Fruit fly (Drosophila melanogaster) whole organism, embryonic: ENCODE measurements around the gene Rab5.

ENCODE experiments used
- Awh ChIP-seq: fragments of 200-800 bp; sonication (Bioruptor generic); IDR thresholded peaks from 2 replicates; pipeline ENCODE4, ENCODE4 v1.3.6; 2022; ENCODE audit warnings: missing biosample characterization, missing genetic modification characterization
- CG11504 ChIP-seq: fragments of 200-800 bp; sonication (Bioruptor generic); optimal IDR thresholded peaks from 3 replicates; lab custom pipeline; 2019; ENCODE audit warnings: missing biosample characterization, mild to moderate bottlenecking, missing genetic modification characterization, moderate library complexity
- CG11696 ChIP-seq: fragments of 200-800 bp; sonication (Bioruptor generic); IDR thresholded peaks from 2 replicates; pipeline ENCODE4 v1.3.6; 2022; ENCODE audit warnings: missing biosample characterization, missing genetic modification characterization
- CG14667 ChIP-seq: fragments of 200-800 bp; sonication (Bioruptor generic); IDR thresholded peaks from 2 replicates; pipeline ENCODE4 v1.3.6; 2022; ENCODE audit warnings: missing biosample characterization, missing genetic modification characterization
- CG17328 ChIP-seq: fragments of 200-800 bp; sonication (Bioruptor generic); IDR thresholded peaks from 2 replicates; pipeline ENCODE4 v1.3.6; 2022; ENCODE audit warnings: missing biosample characterization, missing genetic modification characterization
- CG18599 ChIP-seq: fragments of 200-800 bp; sonication (Bioruptor generic); optimal IDR thresholded peaks from 3 replicates; lab custom pipeline; 2017; ENCODE audit warnings: missing biosample characterization, missing genetic modification characterization, mild to moderate bottlenecking, moderate library complexity, missing genetic modification reagents
- CG32532 ChIP-seq: fragments of 200-800 bp; sonication (Bioruptor generic); IDR thresholded peaks from 2 replicates; pipeline ENCODE4 v1.3.6; 2022; ENCODE audit warnings: missing biosample characterization, missing genetic modification characterization
- CG32772 ChIP-seq: fragments of 200-800 bp; sonication (Bioruptor generic); IDR thresholded peaks from 2 replicates; pipeline ENCODE4 v1.3.6; 2022; ENCODE audit warnings: missing biosample characterization, missing genetic modification characterization
- CG9817 ChIP-seq: fragments of 200-800 bp; sonication (Bioruptor generic); optimal IDR thresholded peaks from 2 replicates; lab custom pipeline; 2018; ENCODE audit warnings: missing biosample characterization, mild to moderate bottlenecking, missing genetic modification characterization, moderate library complexity
- CkIIα-i1 ChIP-seq: fragments of 200-800 bp; sonication (Bioruptor generic); IDR thresholded peaks from 2 replicates; pipeline ENCODE4 v1.3.6; 2022; ENCODE audit warnings: missing biosample characterization, missing genetic modification characterization
- Elba2 ChIP-seq: fragments of 200-800 bp; sonication (Bioruptor generic); optimal IDR thresholded peaks from 3 replicates; lab custom pipeline; 2016; ENCODE audit warnings: missing biosample characterization, missing genetic modification characterization
- Ets65A ChIP-seq: fragments of 200-800 bp; sonication (Bioruptor generic); peaks from one replicate; lab custom pipeline; 2016; ENCODE audit warnings: missing biosample characterization, missing genetic modification characterization
- Fer1 ChIP-seq: fragments of 200-800 bp; sonication (Bioruptor generic); optimal IDR thresholded peaks from 2 replicates; lab custom pipeline; 2017; ENCODE audit warnings: missing biosample characterization, mild to moderate bottlenecking, missing genetic modification characterization
- H15 ChIP-seq: fragments of 200-800 bp; sonication (Bioruptor generic); IDR thresholded peaks from 3 replicates; pipeline ENCODE4 v1.3.6; 2022; ENCODE audit warnings: missing biosample characterization, missing genetic modification characterization
- Hmr ChIP-seq: fragments of 200-800 bp; sonication (Bioruptor generic); optimal IDR thresholded peaks from 3 replicates; lab custom pipeline; 2017; ENCODE audit warnings: mild to moderate bottlenecking, missing biosample characterization, missing genetic modification reagents, missing genetic modification characterization
- Kr ChIP-seq: fragments of 200-800 bp; sonication (Bioruptor generic); optimal IDR thresholded peaks from 2 replicates; lab custom pipeline; 2017; ENCODE audit warnings: missing biosample characterization, mild to moderate bottlenecking, missing genetic modification characterization
- Lim3 ChIP-seq: fragments of 200-800 bp; sonication (Bioruptor generic); IDR thresholded peaks from 2 replicates; pipeline ENCODE4 v1.3.6; 2022; ENCODE audit warnings: missing biosample characterization, missing genetic modification characterization
- Meics ChIP-seq: fragments of 200-800 bp; sonication (Bioruptor generic); optimal IDR thresholded peaks from 2 replicates; lab custom pipeline; 2017; ENCODE audit warnings: missing biosample characterization, mild to moderate bottlenecking, missing genetic modification characterization
- NC2β ChIP-seq: fragments of 200-800 bp; sonication (Bioruptor generic); optimal IDR thresholded peaks from 2 replicates; lab custom pipeline; 2016; ENCODE audit warnings: missing biosample characterization, missing genetic modification characterization
- Pdp1 ChIP-seq, 2 experiments: fragments of 200-800 bp; sonication (Bioruptor generic); optimal IDR thresholded peaks; 3 replicates each; lab custom pipeline; 2016; ENCODE audit warnings: missing biosample characterization in 2 of 2, missing genetic modification characterization in 2 of 2, mild to moderate bottlenecking in 1 of 2, moderate library complexity in 1 of 2
- Ptx1 ChIP-seq: fragments of 200-800 bp; sonication (Bioruptor generic); IDR thresholded peaks from 2 replicates; pipeline ENCODE4 v1.3.6; 2022; ENCODE audit warnings: missing biosample characterization, missing genetic modification characterization
- Rfx ChIP-seq: fragments of 200-800 bp; sonication (Bioruptor generic); IDR thresholded peaks from 2 replicates; pipeline ENCODE4 v1.3.6; 2022; ENCODE audit warnings: missing biosample characterization, missing genetic modification characterization
- Sox102F ChIP-seq: fragments of 200-800 bp; sonication (Bioruptor generic); optimal IDR thresholded peaks from 2 replicates; lab custom pipeline; 2018; ENCODE audit warnings: missing biosample characterization, mild to moderate bottlenecking, missing genetic modification characterization, moderate library complexity
- Ssrp ChIP-seq: fragments of 200-800 bp; sonication (Bioruptor generic); optimal IDR thresholded peaks from 2 replicates; lab custom pipeline; 2018; ENCODE audit warnings: missing biosample characterization, mild to moderate bottlenecking, missing genetic modification characterization, moderate library complexity
- amos ChIP-seq: fragments of 200-800 bp; sonication (Bioruptor generic); IDR thresholded peaks from 2 replicates; pipeline ENCODE4 v1.3.6; 2022; ENCODE audit warnings: missing biosample characterization, missing genetic modification characterization; ENCODE audit not compliant: partially characterized antibody
- ara ChIP-seq: fragments of 200-800 bp; sonication (Bioruptor generic); IDR thresholded peaks from 2 replicates; pipeline ENCODE4 v1.3.6; 2022; ENCODE audit warnings: missing biosample characterization, missing genetic modification characterization
- ase ChIP-seq: fragments of 200-800 bp; sonication (Bioruptor generic); IDR thresholded peaks from 3 replicates; pipeline ENCODE4 v1.3.6; 2022; ENCODE audit warnings: missing biosample characterization, missing genetic modification characterization
- chinmo ChIP-seq: fragments of 200-800 bp; sonication (Bioruptor generic); IDR thresholded peaks from 4 replicates; pipeline ENCODE4 v1.3.6; 2022; ENCODE audit warnings: missing biosample characterization, missing genetic modification characterization; ENCODE audit not compliant: partially characterized antibody
- ci ChIP-seq: fragments of 200-800 bp; sonication (Bioruptor generic); IDR thresholded peaks from 3 replicates; pipeline ENCODE4 v1.3.6; 2022; ENCODE audit warnings: missing biosample characterization, missing genetic modification characterization
- dysf ChIP-seq: fragments of 200-800 bp; sonication (Bioruptor generic); IDR thresholded peaks from 3 replicates; pipeline ENCODE4 v1.3.6; 2022; ENCODE audit warnings: missing biosample characterization, missing genetic modification characterization
- esg ChIP-seq: fragments of 200-800 bp; sonication (Bioruptor generic); conservative IDR thresholded peaks from 2 replicates; pipeline ENCODE4 v1.3.6; 2022; ENCODE audit warnings: missing biosample characterization, missing genetic modification characterization
- fd3F ChIP-seq: fragments of 200-800 bp; sonication (Bioruptor generic); optimal IDR thresholded peaks from 2 replicates; lab custom pipeline; 2018; ENCODE audit warnings: missing biosample characterization, mild to moderate bottlenecking, missing genetic modification characterization, moderate library complexity
- grn ChIP-seq: fragments of 200-800 bp; sonication (Bioruptor generic); optimal IDR thresholded peaks from 3 replicates; lab custom pipeline; 2017; ENCODE audit warnings: missing biosample characterization, missing genetic modification characterization
- gsb-n ChIP-seq: fragments of 200-800 bp; sonication (Bioruptor generic); optimal IDR thresholded peaks from 3 replicates; lab custom pipeline; 2018; ENCODE audit warnings: missing biosample characterization, mild to moderate bottlenecking, missing genetic modification characterization
- hkb ChIP-seq, 2 experiments: fragments of 200-800 bp in 1 of 2; fragments of >200 bp in 1 of 2; sonication (Bioruptor generic) in 1 of 2; IDR thresholded peaks in 1 of 2; optimal IDR thresholded peaks in 1 of 2; 2 replicates each; pipeline versions ENCODE4 v1.3.6 to Lab custom; 2017 to 2022; ENCODE audit warnings: missing biosample characterization in 1 of 2, missing genetic modification characterization in 1 of 2
- ind ChIP-seq: fragments of 200-800 bp; sonication (Bioruptor generic); optimal IDR thresholded peaks from 3 replicates; lab custom pipeline; 2016; ENCODE audit warnings: missing biosample characterization, missing genetic modification characterization
- kah ChIP-seq: fragments of 200-800 bp; sonication (Bioruptor generic); optimal IDR thresholded peaks from 2 replicates; lab custom pipeline; 2018; ENCODE audit warnings: missing biosample characterization, mild to moderate bottlenecking, missing genetic modification characterization
- klu ChIP-seq: fragments of 200-800 bp; sonication (Bioruptor generic); IDR thresholded peaks from 2 replicates; pipeline ENCODE4 v1.3.6; 2022; ENCODE audit warnings: missing biosample characterization, missing genetic modification characterization
- lov ChIP-seq, 2 experiments: fragments of 200-800 bp in 1 of 2; fragments of >200 bp in 1 of 2; sonication (Bioruptor generic) in 1 of 2; IDR thresholded peaks in 1 of 2; optimal IDR thresholded peaks in 1 of 2; 2 replicates in 1 of 2; 3 replicates in 1 of 2; pipeline versions ENCODE4 v1.3.6 to Lab custom; 2017 to 2022; ENCODE audit warnings: missing biosample characterization in 1 of 2, missing genetic modification characterization in 1 of 2
- nerfin-2 ChIP-seq: fragments of 200-800 bp; sonication (Bioruptor generic); IDR thresholded peaks from 2 replicates; pipeline ENCODE4 v1.3.6; 2022; ENCODE audit warnings: missing biosample characterization, missing genetic modification characterization; ENCODE audit not compliant: partially characterized antibody
- otp ChIP-seq: fragments of 200-800 bp; sonication (Bioruptor generic); IDR thresholded peaks from 3 replicates; pipeline ENCODE4, ENCODE4 v1.3.6; 2022; ENCODE audit warnings: missing biosample characterization, missing genetic modification characterization
- pan ChIP-seq, 4 experiments: fragments of >200 bp in 3 of 4; fragments of 200-800 bp in 1 of 4; sonication (Bioruptor generic) in 1 of 4; optimal IDR thresholded peaks in 3 of 4; IDR thresholded peaks in 1 of 4; 2 replicates each; pipeline versions ENCODE4 v1.3.6 to Lab custom; 2017 to 2022; ENCODE audit warnings: missing biosample characterization in 2 of 4, missing genetic modification characterization in 2 of 4, mixed read lengths in 1 of 4
- row ChIP-seq: fragments of 200-800 bp; sonication (Bioruptor generic); IDR thresholded peaks from 3 replicates; pipeline ENCODE4 v1.3.6; 2022; ENCODE audit warnings: missing biosample characterization, missing genetic modification characterization
- sens ChIP-seq: fragments of 200-800 bp; sonication (Bioruptor generic); peaks from one replicate; lab custom pipeline; 2016; ENCODE audit warnings: missing biosample characterization, missing genetic modification characterization
- sisA ChIP-seq: fragments of 200-800 bp; sonication (Bioruptor generic); IDR thresholded peaks from 2 replicates; pipeline ENCODE4 v1.3.6; 2022; ENCODE audit warnings: missing biosample characterization, missing genetic modification characterization
- tap ChIP-seq: fragments of 200-800 bp; optimal IDR thresholded peaks from 3 replicates; lab custom pipeline; 2019; ENCODE audit warnings: missing biosample characterization, mild to moderate bottlenecking, missing genetic modification characterization, moderate library complexity
- ttk ChIP-seq: fragments of 200-800 bp; sonication (Bioruptor generic); IDR thresholded peaks from 2 replicates; pipeline ENCODE4 v2.1.2; 2022; ENCODE audit warnings: missing biosample characterization, missing genetic modification characterization
- z ChIP-seq: fragments of 200-800 bp; sonication (Bioruptor generic); IDR thresholded peaks from 3 replicates; pipeline ENCODE4 v1.3.6; 2022; ENCODE audit warnings: missing biosample characterization, missing genetic modification characterization
- zen ChIP-seq: fragments of 200-800 bp; sonication (Bioruptor generic); optimal IDR thresholded peaks from 3 replicates; lab custom pipeline; 2018; ENCODE audit warnings: missing biosample characterization, mild to moderate bottlenecking, missing genetic modification characterization, moderate library complexity

Gene Rab5

DNA sequence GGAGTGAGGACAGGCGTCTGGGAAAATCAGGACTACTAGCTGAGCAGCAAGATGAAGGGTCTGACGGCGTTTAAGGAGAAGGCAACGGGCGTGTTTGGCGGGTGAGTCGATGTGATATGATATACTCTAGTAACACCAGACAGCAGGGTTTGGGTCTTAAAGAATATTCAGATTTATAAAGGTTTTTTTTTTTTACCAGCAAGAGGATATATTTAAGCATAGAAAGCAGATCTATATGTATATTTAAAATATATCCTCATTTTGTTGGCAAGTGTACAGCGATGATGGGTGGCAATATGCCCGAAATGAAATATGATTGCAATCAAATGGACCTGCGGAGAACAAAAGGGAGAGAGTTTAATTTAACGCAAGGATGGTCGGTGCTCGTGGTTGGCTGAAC is 37.1 kb upstream of the Rab5 start (continued):
- TF ChIP-seq Elba2 (no peak), lov (optimal IDR thresholded peaks at IDR 0.05; lab: Kevin White, UChicago) (no peak), lov (GFP tag; IDR thresholded peaks at IDR 0.05; lab: Robert Waterston, UW) (peak; percentile 57; the same call in 1 of the 3 replicates), Rfx (GFP tag; lab: Robert Waterston, UW) (peak; percentile 35; the same call in 1 of the 2 replicates), ci (GFP tag; lab: Robert Waterston, UW) (0 out of 3 replicates have a peak, but pooled peaks have one; percentile 20), Meics (no peak), gsb-n (tag; lab: Kevin White, UChicago) (no peak), tap (tag; lab: Kevin White, UChicago) (no peak), H15 (GFP tag; lab: Robert Waterston, UW) (0 out of 3 replicates have a peak, but pooled peaks have one; percentile 43), pan (optimal IDR thresholded peaks at IDR 0.05; lab: Kevin White, UChicago) (no peak), pan (GFP tag; optimal IDR thresholded peaks at IDR 0.05 in 1 of 2, IDR thresholded peaks at IDR 0.05 in 1 of 2) (peak in 1 of 2 experiments; percentile 42), Pdp1 (GFP tag; optimal IDR thresholded peaks at IDR 0.05; lab: Kevin White, UChicago) (no peak), klu (no peak), amos (no peak), kah (no peak), Ssrp (tag; lab: Kevin White, UChicago) (peak; percentile 14), hkb (optimal IDR thresholded peaks at IDR 0.05; lab: Kevin White, UChicago) (no peak), hkb (GFP tag; IDR thresholded peaks at IDR 0.05; lab: Robert Waterston, UW) (peak; percentile 50), CkIIα-i1 (GFP tag; lab: Robert Waterston, UW) (no peak), CG11696 (GFP tag; lab: Robert Waterston, UW) (no peak), NC2β (GFP tag; lab: Kevin White, UChicago) (no peak), CG17328 (GFP tag; lab: Robert Waterston, UW) (peak; percentile 46; the same call in 1 of the 2 replicates), Hmr (GFP tag; lab: Kevin White, UChicago) (peak; percentile 8), CG14667 (GFP tag; lab: Robert Waterston, UW) (0 out of 2 replicates have a peak, but pooled peaks have one; percentile 20), Ptx1 (GFP tag; lab: Robert Waterston, UW) (peak; percentile 57), Lim3 (no peak), CG18599 (GFP tag; lab: Kevin White, UChicago) (peak; percentile 60), ase (GFP tag; lab: Robert Waterston, UW) (no peak), row (GFP tag; lab: Robert Waterston, UW) (peak; percentile 48; the same call in 2 of the 3 replicates), chinmo (GFP tag; lab: Robert Waterston, UW) (no peak), sens (GFP tag; lab: Kevin White, UChicago) (peak; percentile 72), Fer1 (GFP tag; lab: Kevin White, UChicago) (no peak), z (GFP tag; lab: Robert Waterston, UW) (no peak), dysf (GFP tag; lab: Robert Waterston, UW) (peak; percentile 22; the same call in 1 of the 3 replicates), Ets65A (peak; percentile 35), CG32532 (GFP tag; lab: Robert Waterston, UW) (0 out of 2 replicates have a peak, but pooled peaks have one; percentile 19), esg (GFP tag; lab: Robert Waterston, UW) (peak; percentile 43; the same call in 1 of the 2 replicates), grn (no peak), CG32772 (GFP tag; lab: Robert Waterston, UW) (0 out of 2 replicates have a peak, but pooled peaks have one; percentile 28), nerfin-2 (GFP tag; lab: Robert Waterston, UW) (no peak), Sox102F (peak; percentile 31), ttk (GFP tag; lab: Robert Waterston, UW) (peak; percentile 35; the same call in 1 of the 2 replicates), ind (GFP tag; lab: Kevin White, UChicago) (peak; percentile 15), fd3F (GFP tag; lab: Kevin White, UChicago) (no peak), zen (tag; lab: Kevin White, UChicago) (no peak), CG9817 (tag; lab: Kevin White, UChicago) (peak; percentile 20), Kr (GFP tag; lab: Kevin White, UChicago) (no peak), ara (GFP tag; lab: Robert Waterston, UW) (0 out of 2 replicates have a peak, but pooled peaks have one; percentile 38), Awh (GFP tag; lab: Robert Waterston, UW) (peak; percentile 45; the same call in 1 of the 2 replicates), otp (GFP tag; lab: Robert Waterston, UW) (0 out of 3 replicates have a peak, but pooled peaks have one; percentile 31), sisA (GFP tag; lab: Robert Waterston, UW) (0 out of 2 replicates have a peak, but pooled peaks have one; percentile 26), CG11504 (peak; percentile 54)
